Worm (Caenorhabditis elegans) whole organism, young adult: Measurements from ENCODE around the gene tcer-1.

Source experiments
- D2030.7 ChIP-seq: fragments of 200-800 bp; sonication (Bioruptor generic); IDR thresholded peaks from 2 replicates; pipeline ENCODE4 v1.3.6; 2022; ENCODE audit warnings: missing genetic modification reagents, missing genetic modification characterization, missing compliant biosample characterization
- T07F8.4 ChIP-seq: sonication (generic microtip); optimal IDR thresholded peaks from 2 replicates; lab custom pipeline; 2016; ENCODE audit warnings: mild to moderate bottlenecking, missing genetic modification characterization, moderate library complexity, missing compliant biosample characterization
- Y53F4B.3 ChIP-seq: fragments of 200-800 bp; sonication (Bioruptor generic); IDR thresholded peaks from 2 replicates; pipeline ENCODE4 v1.3.6; 2022; ENCODE audit warnings: missing genetic modification reagents, missing genetic modification characterization, missing compliant biosample characterization
- Y56A3A.18 ChIP-seq: fragments of 200-800 bp; sonication (Bioruptor generic); IDR thresholded peaks from 2 replicates; pipeline ENCODE4 v1.3.6; 2022; ENCODE audit warnings: missing genetic modification reagents, missing genetic modification characterization, missing compliant biosample characterization
- atf-7 ChIP-seq: sonication (generic microtip); optimal IDR thresholded peaks from 2 replicates; lab custom pipeline; 2017; ENCODE audit warnings: mild to moderate bottlenecking, missing genetic modification characterization, missing compliant biosample characterization
- athp-1 ChIP-seq: sonication (generic microtip); optimal IDR thresholded peaks from 2 replicates; lab custom pipeline; 2017; ENCODE audit warnings: mild to moderate bottlenecking, missing genetic modification characterization, missing compliant biosample characterization
- attf-5 ChIP-seq: fragments of 200-800 bp; sonication (Bioruptor generic); optimal IDR thresholded peaks from 2 replicates; lab custom pipeline; 2018; ENCODE audit warnings: mild to moderate bottlenecking, missing genetic modification characterization, missing compliant biosample characterization
- bed-1 ChIP-seq: fragments of 200-800 bp; sonication (Bioruptor generic); IDR thresholded peaks from 2 replicates; pipeline ENCODE4 v1.3.6; 2022; ENCODE audit warnings: missing genetic modification reagents, missing genetic modification characterization, missing compliant biosample characterization
- cebp-1 ChIP-seq, 2 experiments: fragments of 200-800 bp in 1 of 2; sonication (Bioruptor generic) in 1 of 2; sonication (generic microtip) in 1 of 2; IDR thresholded peaks in 1 of 2; optimal IDR thresholded peaks in 1 of 2; 2 replicates each; pipeline versions ENCODE4 v1.3.6 to Lab custom; 2017 to 2022; ENCODE audit warnings: missing compliant biosample characterization in 2 of 2, missing genetic modification characterization in 2 of 2, mild to moderate bottlenecking in 1 of 2, missing genetic modification reagents in 1 of 2, moderate library complexity in 1 of 2
- chd-7 ChIP-seq: sonication (generic microtip); optimal IDR thresholded peaks from 2 replicates; lab custom pipeline; 2016; ENCODE audit warnings: mild to moderate bottlenecking, missing genetic modification characterization, moderate library complexity, missing compliant biosample characterization
- die-1 ChIP-seq: sonication (generic microtip); optimal IDR thresholded peaks from 2 replicates; lab custom pipeline; 2016; ENCODE audit warnings: missing genotype, mild to moderate bottlenecking, missing genetic modification characterization, missing compliant biosample characterization
- egl-18 ChIP-seq: fragments of 200-800 bp; sonication (Bioruptor generic); IDR thresholded peaks from 2 replicates; pipeline ENCODE4 v1.3.6; 2022; ENCODE audit warnings: missing genetic modification reagents, missing genetic modification characterization, missing compliant biosample characterization
- ets-4 ChIP-seq: fragments of 200-800 bp; sonication (Bioruptor generic); optimal IDR thresholded peaks from 2 replicates; lab custom pipeline; 2018; ENCODE audit warnings: mild to moderate bottlenecking, missing genetic modification characterization, missing compliant biosample characterization
- fkh-3 ChIP-seq: sonication (generic microtip); optimal IDR thresholded peaks from 2 replicates; lab custom pipeline; 2016; ENCODE audit warnings: mild to moderate bottlenecking, missing genetic modification characterization, missing compliant biosample characterization
- hrde-1 ChIP-seq: sonication (generic microtip); optimal IDR thresholded peaks from 2 replicates; lab custom pipeline; 2016; ENCODE audit warnings: missing genetic modification characterization, mild to moderate bottlenecking, missing compliant biosample characterization, moderate library complexity, missing genotype, missing genetic modification reagents, borderline replicate concordance
- let-526 ChIP-seq: fragments of 200-800 bp; sonication (Bioruptor generic); IDR thresholded peaks from 2 replicates; pipeline ENCODE4 v1.3.6; 2022; ENCODE audit warnings: missing genetic modification reagents, missing genetic modification characterization, missing compliant biosample characterization
- let-607 ChIP-seq, 2 experiments: fragments of 200-800 bp in 1 of 2; sonication (Bioruptor generic) in 1 of 2; sonication (generic microtip) in 1 of 2; optimal IDR thresholded peaks; 2 replicates each; lab custom pipeline; 2016 to 2018; ENCODE audit warnings: mild to moderate bottlenecking in 2 of 2, missing compliant biosample characterization in 2 of 2, missing genetic modification characterization in 2 of 2, moderate library complexity in 2 of 2, missing genotype in 1 of 2
- lin-26 ChIP-seq: fragments of 200-800 bp; sonication (Bioruptor generic); IDR thresholded peaks from 2 replicates; pipeline ENCODE4 v1.3.6; 2022; ENCODE audit warnings: missing genetic modification reagents, missing genetic modification characterization, missing compliant biosample characterization
- lin-35 ChIP-seq, 3 experiments: fragments of 150-350 bp in 2 of 3; sonication (generic microtip) in 1 of 3; optimal IDR thresholded peaks; 2 replicates each; lab custom pipeline; 2014 to 2018; ENCODE audit warnings: missing biosample characterization in 3 of 3, missing genetic modification characterization in 3 of 3, missing genetic modification reagents in 3 of 3
- lin-40 ChIP-seq: sonication (generic microtip); optimal IDR thresholded peaks from 2 replicates; lab custom pipeline; 2016; ENCODE audit warnings: missing genetic modification characterization, mild to moderate bottlenecking, missing compliant biosample characterization, missing genotype, missing genetic modification reagents
- lin-54 ChIP-seq: fragments of 200-800 bp; sonication (Bioruptor generic); optimal IDR thresholded peaks from 2 replicates; lab custom pipeline; 2018; ENCODE audit warnings: mild to moderate bottlenecking, missing genetic modification characterization, missing compliant biosample characterization
- lsy-27 ChIP-seq: sonication (generic microtip); optimal IDR thresholded peaks from 2 replicates; lab custom pipeline; 2017; ENCODE audit warnings: missing genetic modification characterization, mild to moderate bottlenecking, missing compliant biosample characterization, antibody characterized with exemption, missing genotype, borderline replicate concordance; ENCODE audit not compliant: insufficient read depth
- madf-10 ChIP-seq: sonication (generic microtip); optimal IDR thresholded peaks from 2 replicates; lab custom pipeline; 2016; ENCODE audit warnings: mild to moderate bottlenecking, missing genetic modification characterization, missing compliant biosample characterization
- mes-4 ChIP-seq: sonication (generic microtip); optimal IDR thresholded peaks from 2 replicates; lab custom pipeline; 2016; ENCODE audit warnings: missing genotype, missing genetic modification characterization, missing compliant biosample characterization
- mxl-1 ChIP-seq: sonication (generic microtip); optimal IDR thresholded peaks from 2 replicates; lab custom pipeline; 2016; ENCODE audit warnings: missing genetic modification characterization, missing compliant biosample characterization
- nhr-120 ChIP-seq: fragments of 200-800 bp; sonication (Bioruptor generic); IDR thresholded peaks from 2 replicates; pipeline ENCODE4 v1.3.6; 2022; ENCODE audit warnings: missing genetic modification characterization, missing compliant biosample characterization
- nhr-80 ChIP-seq: sonication (generic microtip); optimal IDR thresholded peaks from 2 replicates; lab custom pipeline; 2016; ENCODE audit warnings: missing genetic modification characterization, missing compliant biosample characterization
- pbrm-1 ChIP-seq: fragments of 200-800 bp; sonication (Bioruptor generic); IDR thresholded peaks from 2 replicates; pipeline ENCODE4 v1.3.6; 2022; ENCODE audit warnings: missing genetic modification reagents, missing genetic modification characterization, missing compliant biosample characterization
- rpc-1 ChIP-seq, 2 experiments: fragments of 150-350 bp in 1 of 2; sonication (generic microtip) in 1 of 2; optimal IDR thresholded peaks; 2 replicates each; lab custom pipeline; 2014 to 2018; ENCODE audit warnings: missing biosample characterization in 1 of 2, missing genetic modification characterization in 1 of 2, missing genetic modification reagents in 1 of 2, missing genotype in 1 of 2
- snpc-3.4 ChIP-seq: sonication (generic microtip); optimal IDR thresholded peaks from 2 replicates; lab custom pipeline; 2017; ENCODE audit warnings: missing genetic modification characterization, mild to moderate bottlenecking, missing compliant biosample characterization, antibody characterized with exemption, moderate library complexity, missing genotype, missing genetic modification reagents
- snpc-4 ChIP-seq, 5 experiments: fragments of 150-350 bp in 1 of 5; sonication (generic microtip) in 4 of 5; optimal IDR thresholded peaks; 2 replicates each; lab custom pipeline; 2014 to 2018; ENCODE audit warnings: missing genetic modification characterization in 5 of 5, missing biosample characterization in 3 of 5, antibody characterized with exemption in 2 of 5, mild to moderate bottlenecking in 2 of 5, missing compliant biosample characterization in 2 of 5, missing genotype in 2 of 5, moderate library complexity in 2 of 5, missing genetic modification reagents in 1 of 5
- somi-1 ChIP-seq: fragments of 200-800 bp; sonication (Bioruptor generic); optimal IDR thresholded peaks from 2 replicates; lab custom pipeline; 2018; ENCODE audit warnings: mild to moderate bottlenecking, missing genetic modification characterization, missing compliant biosample characterization
- tlf-1 ChIP-seq: fragments of 200-800 bp; sonication (Bioruptor generic); optimal IDR thresholded peaks from 2 replicates; lab custom pipeline; 2018; ENCODE audit warnings: mild to moderate bottlenecking, missing genetic modification characterization, missing compliant biosample characterization
- xnd-1 ChIP-seq: sonication (generic microtip); optimal IDR thresholded peaks from 2 replicates; lab custom pipeline; 2016; ENCODE audit warnings: missing genotype, missing genetic modification reagents, missing genetic modification characterization, missing compliant biosample characterization
- ztf-22 ChIP-seq: fragments of 200-800 bp; sonication (Bioruptor generic); optimal IDR thresholded peaks from 2 replicates; lab custom pipeline; 2018; ENCODE audit warnings: mild to moderate bottlenecking, missing genetic modification characterization, moderate library complexity, missing compliant biosample characterization
- ztf-26 ChIP-seq: sonication (generic microtip); optimal IDR thresholded peaks from 2 replicates; lab custom pipeline; 2017; ENCODE audit warnings: missing genetic modification characterization, missing compliant biosample characterization

The tcer-1 gene

DNA sequence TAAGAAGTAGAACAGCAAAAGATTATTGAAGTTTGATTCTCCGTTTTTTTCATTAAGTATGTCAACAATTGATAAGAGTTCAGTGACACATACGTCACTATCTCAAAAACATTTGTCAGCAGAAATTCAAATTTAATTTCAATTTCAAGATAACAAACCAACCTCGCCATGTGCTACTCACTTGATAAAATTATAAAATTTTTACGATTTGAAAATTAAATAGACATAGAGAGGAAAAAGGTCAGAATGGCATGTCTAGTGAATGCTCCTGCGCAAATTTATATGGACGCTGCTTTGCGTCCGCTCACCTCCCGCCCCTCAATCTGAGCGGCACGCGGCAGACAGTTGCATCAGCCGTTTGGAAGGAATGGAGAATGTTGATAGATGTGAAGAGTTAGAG lies 10.3 kb upstream of the tcer-1 start (continued):
- TF ChIP-seq egl-18 (GFP tag; lab: Robert Waterston, UW) (no peak), ztf-22 (peak; percentile 79), atf-7 (peak; percentile 89), madf-10 (tag; lab: Kevin White, UChicago) (peak; percentile 21), xnd-1 (tag; lab: Kevin White, UChicago) (no peak), snpc-4 (GFP tag; optimal IDR thresholded peaks at IDR 0.05; lab: Kevin White, UChicago) (no peak), snpc-4 (tag; optimal IDR thresholded peaks at IDR 0.05; lab: Kevin White, UChicago) (peak in 2 of 4 experiments; percentile 10 to 13)

ce11 chrII:7059274-7059757 lies 9.4 kb upstream of the tcer-1 start:
- TF ChIP-seq die-1 (tag; lab: Kevin White, UChicago) (peak; percentile 3), nhr-120 (GFP tag; lab: Robert Waterston, UW) (no peak), hrde-1 (tag; lab: Kevin White, UChicago) (no peak), ets-4 (GFP tag; lab: Kevin White, UChicago) (no peak), tlf-1 (GFP tag; lab: Kevin White, UChicago) (no peak), Y56A3A.18 (GFP tag; lab: Robert Waterston, UW) (0 out of 2 replicates have a peak, but pooled peaks have one; percentile 36), cebp-1 (GFP tag; IDR thresholded peaks at IDR 0.05; lab: Robert Waterston, UW) (no peak), cebp-1 (tag; optimal IDR thresholded peaks at IDR 0.05; lab: Kevin White, UChicago) (peak; percentile 55), rpc-1 (optimal IDR thresholded peaks at IDR 0.05; lab: Kevin White, UChicago) (no peak), rpc-1 (tag; optimal IDR thresholded peaks at IDR 0.05; lab: Kevin White, UChicago) (no peak), ztf-26 (tag; lab: Kevin White, UChicago) (peak; percentile 36), somi-1 (GFP tag; lab: Kevin White, UChicago) (peak; percentile 62), athp-1 (no peak), fkh-3 (tag; lab: Kevin White, UChicago) (no peak), mxl-1 (no peak), lin-35 (GFP tag; optimal IDR thresholded peaks at IDR 0.05; lab: Kevin White, UChicago) (peak in 1 of 3 experiments; percentile 39), pbrm-1 (GFP tag; lab: Robert Waterston, UW) (peak; percentile 53; the same call in 1 of the 2 replicates), lin-26 (GFP tag; lab: Robert Waterston, UW) (0 out of 2 replicates have a peak, but pooled peaks have one; percentile 53), T07F8.4 (tag; lab: Kevin White, UChicago) (no peak), snpc-3.4 (tag; lab: Kevin White, UChicago) (no peak), bed-1 (GFP tag; lab: Robert Waterston, UW) (no peak), nhr-80 (tag; lab: Kevin White, UChicago) (peak; percentile 70), Y53F4B.3 (no peak), let-526 (GFP tag; lab: Robert Waterston, UW) (0 out of 2 replicates have a peak, but pooled peaks have one; percentile 21), lsy-27 (no peak), lin-40 (tag; lab: Kevin White, UChicago) (peak; percentile 43), mes-4 (tag; lab: Kevin White, UChicago) (no peak), D2030.7 (GFP tag; lab: Robert Waterston, UW) (no peak), attf-5 (GFP tag; lab: Kevin White, UChicago) (peak; percentile 62), chd-7 (no peak), let-607 (tag; optimal IDR thresholded peaks at IDR 0.05; lab: Kevin White, UChicago) (peak in 1 of 2 experiments; percentile 36), lin-54 (GFP tag; lab: Kevin White, UChicago) (peak; percentile 29)
- TF ChIP-seq, all 124 proteins: peak for 14
